Fruit fly (Drosophila melanogaster) whole organism, pupa: Measurements from ENCODE around the gene Acp95EF.

Experiments used
- CG10348 ChIP-seq: fragments of 200-800 bp; sonication (Bioruptor generic); IDR thresholded peaks from 2 replicates; pipeline ENCODE4 v1.3.6; 2022; ENCODE audit warnings: missing biosample characterization, missing genetic modification characterization
- CG12605 ChIP-seq: fragments of 200-800 bp; sonication (Bioruptor generic); IDR thresholded peaks from 2 replicates; pipeline ENCODE4 v1.3.6; 2022; ENCODE audit warnings: missing biosample characterization, missing genetic modification characterization
- CG13204 ChIP-seq: fragments of 200-800 bp; sonication (Bioruptor generic); optimal IDR thresholded peaks from 2 replicates; lab custom pipeline; 2018; ENCODE audit warnings: missing biosample characterization, mild to moderate bottlenecking, missing genetic modification characterization, moderate library complexity
- CG14655 ChIP-seq: fragments of 200-800 bp; sonication (Bioruptor generic); optimal IDR thresholded peaks from 3 replicates; lab custom pipeline; 2017; ENCODE audit warnings: mild to moderate bottlenecking, missing biosample characterization, missing genetic modification reagents, missing genetic modification characterization
- CG15710 ChIP-seq: fragments of 200-800 bp; sonication (Bioruptor generic); optimal IDR thresholded peaks from 2 replicates; lab custom pipeline; 2018; ENCODE audit warnings: missing biosample characterization, mild to moderate bottlenecking, missing genetic modification characterization, moderate library complexity
- CG17806 ChIP-seq: fragments of 200-800 bp; sonication (Bioruptor generic); optimal IDR thresholded peaks from 2 replicates; lab custom pipeline; 2018; ENCODE audit warnings: missing biosample characterization, mild to moderate bottlenecking, missing genetic modification characterization, moderate library complexity
- CG32121 ChIP-seq: fragments of 200-800 bp; sonication (Bioruptor generic); IDR thresholded peaks from 2 replicates; pipeline ENCODE4 v1.3.6; 2022; ENCODE audit warnings: missing biosample characterization, missing genetic modification characterization
- CG34367 ChIP-seq: fragments of 200-800 bp; sonication (Bioruptor generic); optimal IDR thresholded peaks from 2 replicates; lab custom pipeline; 2018; ENCODE audit warnings: missing biosample characterization, mild to moderate bottlenecking, missing genetic modification characterization
- CG4496 ChIP-seq: fragments of 200-800 bp; sonication (Bioruptor generic); IDR thresholded peaks from 3 replicates; pipeline ENCODE4 v1.3.6; 2022; ENCODE audit warnings: missing biosample characterization, missing genetic modification characterization
- CG8159 ChIP-seq: fragments of 200-800 bp; sonication (Bioruptor generic); optimal IDR thresholded peaks from 3 replicates; lab custom pipeline; 2018; ENCODE audit warnings: missing biosample characterization, mild to moderate bottlenecking, missing genetic modification characterization, moderate library complexity
- CG8301 ChIP-seq: fragments of 200-800 bp; sonication (Bioruptor generic); optimal IDR thresholded peaks from 2 replicates; lab custom pipeline; 2018; ENCODE audit warnings: missing biosample characterization, mild to moderate bottlenecking, missing genetic modification characterization
- CG9948 ChIP-seq: fragments of 200-800 bp; sonication (Bioruptor generic); optimal IDR thresholded peaks from 2 replicates; lab custom pipeline; 2018; ENCODE audit warnings: missing biosample characterization, mild to moderate bottlenecking, missing genetic modification characterization, moderate library complexity
- D1 ChIP-seq: fragments of 200-800 bp; sonication (Bioruptor generic); optimal IDR thresholded peaks from 2 replicates; lab custom pipeline; 2018; ENCODE audit warnings: missing biosample characterization, mild to moderate bottlenecking, missing genetic modification characterization, moderate library complexity
- EcR ChIP-seq: fragments of 200-800 bp; sonication (Bioruptor generic); optimal IDR thresholded peaks from 3 replicates; lab custom pipeline; 2019; ENCODE audit warnings: missing biosample characterization, missing genetic modification characterization, mild to moderate bottlenecking, moderate library complexity, missing genetic modification reagents
- Ets98B ChIP-seq: fragments of 200-800 bp; sonication (Bioruptor generic); IDR thresholded peaks from 2 replicates; pipeline ENCODE4 v1.3.6; 2022; ENCODE audit warnings: missing biosample characterization, missing genetic modification characterization
- Pif1A ChIP-seq: fragments of 200-800 bp; sonication (Bioruptor generic); optimal IDR thresholded peaks from 3 replicates; lab custom pipeline; 2016; ENCODE audit warnings: missing biosample characterization, missing genetic modification characterization
- Pif1B ChIP-seq: fragments of 200-800 bp; sonication (Bioruptor generic); optimal IDR thresholded peaks from 3 replicates; lab custom pipeline; 2016; ENCODE audit warnings: missing biosample characterization, missing genetic modification characterization
- Snoo ChIP-seq: fragments of 200-800 bp; sonication (Bioruptor generic); optimal IDR thresholded peaks from 3 replicates; lab custom pipeline; 2017; ENCODE audit warnings: missing biosample characterization, mild to moderate bottlenecking, missing genetic modification characterization, inconsistent platforms
- fd96Ca ChIP-seq: fragments of 200-800 bp; sonication (Bioruptor generic); IDR thresholded peaks from 3 replicates; pipeline ENCODE4 v1.3.6; 2022; ENCODE audit warnings: missing biosample characterization, missing genetic modification characterization
- gl ChIP-seq: fragments of 200-800 bp; sonication (Bioruptor generic); optimal IDR thresholded peaks from 2 replicates; lab custom pipeline; 2018; ENCODE audit warnings: missing biosample characterization, mild to moderate bottlenecking, missing genetic modification characterization
- rn ChIP-seq: fragments of 200-800 bp; sonication (Bioruptor generic); IDR thresholded peaks from 2 replicates; pipeline ENCODE4 v1.3.6; 2022; ENCODE audit warnings: missing biosample characterization, missing genetic modification characterization

Acp95EF gene

DNA sequence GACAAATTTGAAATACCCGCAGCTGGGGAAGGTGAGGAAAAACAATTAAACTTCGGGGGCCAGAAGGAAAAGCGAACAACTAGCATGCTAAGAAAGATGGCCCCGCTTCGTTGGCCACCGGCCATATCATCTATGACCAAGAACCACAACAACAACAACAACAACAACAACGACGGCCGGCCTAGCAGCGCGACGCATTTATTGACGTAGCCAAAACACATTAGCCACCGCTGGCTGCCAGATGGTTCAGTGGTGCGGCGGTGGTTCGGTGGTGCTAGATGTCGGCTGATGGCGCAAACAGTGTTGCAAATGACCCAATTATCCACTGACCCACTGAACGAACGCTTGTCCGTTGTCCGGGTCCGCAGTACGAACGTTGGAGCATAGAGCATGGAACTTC lies 15.1 kb upstream of the Acp95EF start:
- TF ChIP-seq Pif1A (GFP tag; lab: Kevin White, UChicago) (no peak), CG10348 (GFP tag; lab: Robert Waterston, UW) (no peak), CG8159 (tag; lab: Kevin White, UChicago) (no peak), EcR (GFP tag; lab: Kevin White, UChicago) (no peak), Pif1B (GFP tag; lab: Kevin White, UChicago) (no peak), CG32121 (no peak)
- TF ChIP-seq, all 21 proteins: peak for 0

DNA sequence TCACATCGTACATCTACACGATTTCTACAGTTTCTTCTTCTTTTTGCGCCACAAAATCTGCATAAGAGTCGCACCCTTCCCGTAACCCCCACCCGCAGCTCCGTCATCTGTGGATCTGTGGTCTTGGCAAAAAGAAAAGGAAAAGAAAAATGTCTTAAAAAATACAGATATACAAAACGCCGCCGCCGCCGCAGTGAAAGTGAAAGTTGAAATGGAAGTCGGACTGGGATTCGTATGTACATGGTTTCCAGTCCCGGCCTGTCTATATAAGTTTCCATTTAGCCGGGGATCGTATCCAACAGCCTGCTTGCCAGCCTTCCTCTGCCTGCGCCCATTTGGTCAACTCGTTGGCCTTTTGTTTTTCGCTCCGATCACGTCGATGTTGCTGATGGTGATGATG lies 12.8 kb upstream of the Acp95EF start:
- TF ChIP-seq CG12605 (GFP tag; lab: Robert Waterston, UW) = no peak

DNA sequence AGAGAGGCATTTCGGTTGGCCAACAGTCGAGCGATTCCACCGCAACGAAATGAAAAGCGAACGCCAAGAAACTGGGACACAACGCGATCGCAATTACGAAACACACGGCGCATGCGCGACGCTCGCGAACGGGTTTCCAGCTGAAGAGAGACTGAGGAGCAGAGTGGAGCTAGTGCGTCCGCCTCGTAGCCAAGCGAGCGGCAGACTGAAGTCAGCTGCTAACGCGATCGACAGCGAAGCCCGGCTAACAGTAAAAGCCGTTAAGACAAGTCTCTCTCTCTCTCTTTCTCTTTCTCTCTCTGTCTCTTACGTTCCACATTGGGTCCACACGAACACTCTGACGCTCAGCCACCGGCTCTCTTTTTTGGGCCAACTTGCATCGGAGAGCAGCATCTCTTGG lies 10.2 kb upstream of the Acp95EF start, which contains the start of gene CG17786:
Gene CG17786 (minus strand): TSS at position 154 of the 400 bp plus-strand sequence.
- TF ChIP-seq CG13204 (peak; percentile 82), rn (GFP tag; lab: Robert Waterston, UW) (no peak), CG4496 (GFP tag; lab: Robert Waterston, UW) (peak; percentile 29; the same call in 2 of the 3 replicates), CG8301 (no peak), Ets98B (peak; percentile 48; the same call in 1 of the 2 replicates), CG17806 (tag; lab: Kevin White, UChicago) (no peak), CG32121 (peak; percentile 43; the same call in 1 of the 2 replicates), CG34367 (tag; lab: Kevin White, UChicago) (no peak), fd96Ca (0 out of 3 replicates have a peak, but pooled peaks have one; percentile 22), gl (tag; lab: Kevin White, UChicago) (no peak), EcR (GFP tag; lab: Kevin White, UChicago) (peak; percentile 31), Pif1A (GFP tag; lab: Kevin White, UChicago) (peak; percentile 12), CG10348 (GFP tag; lab: Robert Waterston, UW) (no peak), D1 (no peak), CG9948 (tag; lab: Kevin White, UChicago) (no peak), Snoo (peak; percentile 40), CG8159 (tag; lab: Kevin White, UChicago) (no peak), CG15710 (tag; lab: Kevin White, UChicago) (no peak), Pif1B (GFP tag; lab: Kevin White, UChicago) (no peak), CG14655 (GFP tag; lab: Kevin White, UChicago) (no peak), CG12605 (GFP tag; lab: Robert Waterston, UW) (peak; percentile 61; the same call in 1 of the 2 replicates)

DNA sequence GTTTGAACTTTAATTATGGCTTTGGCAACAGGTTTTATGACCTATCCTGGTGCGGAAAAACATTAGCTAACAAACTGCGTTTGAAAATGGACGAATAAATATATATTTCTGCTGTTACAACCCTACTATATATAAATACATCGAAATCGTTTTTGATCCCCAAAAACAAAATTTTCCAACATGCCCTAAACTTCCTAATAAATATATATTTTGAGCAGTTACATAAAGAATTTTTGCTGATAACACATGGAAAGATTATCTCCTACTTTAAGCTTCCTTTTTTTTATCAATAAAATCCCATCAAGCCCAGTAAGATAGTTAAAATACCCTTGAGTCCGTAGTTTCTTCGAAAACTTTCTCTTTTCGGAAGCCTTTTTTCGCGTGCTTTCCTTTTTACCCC lies 9.7 kb upstream of the Acp95EF start:
- TF ChIP-seq CG10348 (GFP tag; lab: Robert Waterston, UW) = no peak
- peak; percentile 1 for TF ChIP-seq CG8301
- TF ChIP-seq Snoo = no peak

DNA sequence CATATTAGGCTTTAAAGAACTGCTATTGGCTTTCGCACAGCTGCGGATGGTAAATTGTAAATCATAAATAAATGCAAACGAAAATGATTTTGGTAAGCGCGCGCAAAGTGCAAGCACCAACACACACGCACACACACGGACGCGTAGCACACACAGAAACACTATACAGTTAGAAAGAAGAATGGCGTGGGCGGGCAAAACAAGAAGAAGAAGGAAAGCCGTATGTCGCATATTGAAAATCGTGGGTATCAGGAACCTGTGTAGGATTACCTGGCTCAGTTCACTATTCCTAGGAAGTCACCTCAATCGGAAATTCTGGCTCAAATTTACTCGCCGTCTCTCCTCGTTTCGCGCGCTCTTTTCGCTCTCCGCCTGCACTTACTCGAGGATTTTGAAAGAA lies 7.9 kb upstream of the Acp95EF start, which contains the start of gene cav:
Gene cav (plus strand): TSS at position 259 of the 400 bp plus-strand sequence.
- TF ChIP-seq EcR (GFP tag; lab: Kevin White, UChicago) = no peak
- no peak for TF ChIP-seq CG10348 (GFP tag; lab: Robert Waterston, UW)
- TF ChIP-seq rn (GFP tag; lab: Robert Waterston, UW) = no peak
- no peak for TF ChIP-seq CG8301

DNA sequence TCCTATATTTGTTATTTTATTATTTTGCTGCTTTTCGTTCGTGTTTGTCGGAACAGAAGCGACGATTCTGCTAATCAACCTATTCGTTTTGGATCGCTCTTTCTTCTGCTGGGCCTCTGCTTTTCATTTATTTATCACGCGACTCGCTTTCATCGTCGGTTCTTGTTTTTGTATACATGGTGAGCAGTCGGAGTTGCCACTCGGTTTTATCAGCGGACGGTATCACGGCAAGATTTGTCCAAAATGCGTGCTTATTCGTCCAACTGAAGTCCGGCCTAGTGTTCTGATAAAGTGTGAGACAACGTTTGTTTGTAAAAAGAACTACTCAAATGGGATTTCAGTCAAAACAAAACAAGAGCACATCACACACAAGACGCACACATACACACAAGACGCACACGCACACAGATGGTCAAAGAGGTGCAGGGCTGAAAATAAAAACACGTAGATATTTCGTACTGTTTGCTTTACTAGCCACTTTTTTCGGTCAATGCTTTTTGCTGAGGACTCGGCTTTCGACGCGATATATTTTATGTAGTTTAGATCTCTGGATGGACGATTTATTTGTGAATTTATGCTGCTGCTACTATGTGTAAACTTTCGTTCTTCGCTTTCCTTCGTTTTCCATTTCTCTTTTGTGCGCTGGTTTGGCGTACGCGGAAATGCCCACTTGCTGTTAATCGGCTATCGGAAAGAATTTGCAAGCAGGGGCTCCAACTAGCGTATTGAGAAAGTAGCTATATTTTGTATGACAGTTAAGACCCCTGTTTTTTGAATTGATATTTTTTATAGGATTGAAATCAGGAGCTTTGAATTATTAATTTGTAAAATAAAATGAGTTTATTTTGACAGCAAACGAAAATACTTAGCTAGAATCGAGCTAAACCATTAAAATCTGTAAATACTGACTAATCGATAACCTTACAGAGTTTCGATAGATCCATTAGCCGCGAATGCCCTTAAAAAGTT lies 7.2 kb upstream of the Acp95EF start, which contains the start of gene twin:
Gene twin (minus strand): TSS at position 632 of the 969 bp plus-strand sequence.
- TF ChIP-seq CG8159 (tag; lab: Kevin White, UChicago) (peak; percentile 18), CG15710 (tag; lab: Kevin White, UChicago) (peak; percentile 42), CG17806 (tag; lab: Kevin White, UChicago) (peak; percentile 13), CG34367 (tag; lab: Kevin White, UChicago) (no peak), CG14655 (GFP tag; lab: Kevin White, UChicago) (no peak), fd96Ca (no peak), CG8301 (peak; percentile 0), CG32121 (peak; percentile 64; the same call in 1 of the 2 replicates), CG4496 (GFP tag; lab: Robert Waterston, UW) (0 out of 3 replicates have a peak, but pooled peaks have one; percentile 42), CG9948 (tag; lab: Kevin White, UChicago) (peak; percentile 32)

DNA sequence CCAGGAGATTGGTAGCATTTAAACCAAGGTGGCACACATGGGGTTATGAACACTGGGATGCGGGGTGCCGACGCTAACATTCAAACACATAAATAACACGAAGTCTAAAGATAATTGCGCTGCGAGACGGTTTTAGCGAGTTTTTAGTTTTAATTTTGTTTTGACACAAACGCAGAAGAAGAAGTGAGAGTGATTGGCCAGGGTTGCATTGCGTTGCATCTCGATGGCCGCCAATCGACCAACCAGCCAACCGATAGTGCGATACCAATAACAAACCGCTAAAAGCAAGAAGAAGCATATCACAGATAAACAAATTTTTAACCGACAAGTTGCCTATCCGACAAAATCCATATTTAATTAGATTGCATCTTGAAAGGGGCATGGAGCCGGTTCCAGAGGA lies 2.0 kb upstream of the Acp95EF start, which contains the start of the genes Spps and CG13609:
Gene Spps (minus strand): TSS at position 191 of the 400 bp plus-strand sequence.
Gene CG13609 (plus strand): TSS at position 280 of the 400 bp plus-strand sequence.
- peak; percentile 21 for TF ChIP-seq Snoo
- TF ChIP-seq CG12605 (GFP tag; lab: Robert Waterston, UW) = no peak
